Worm (Caenorhabditis elegans): Measurements from ENCODE around the gene T11F9.7.

Gene T11F9.7

DNA sequence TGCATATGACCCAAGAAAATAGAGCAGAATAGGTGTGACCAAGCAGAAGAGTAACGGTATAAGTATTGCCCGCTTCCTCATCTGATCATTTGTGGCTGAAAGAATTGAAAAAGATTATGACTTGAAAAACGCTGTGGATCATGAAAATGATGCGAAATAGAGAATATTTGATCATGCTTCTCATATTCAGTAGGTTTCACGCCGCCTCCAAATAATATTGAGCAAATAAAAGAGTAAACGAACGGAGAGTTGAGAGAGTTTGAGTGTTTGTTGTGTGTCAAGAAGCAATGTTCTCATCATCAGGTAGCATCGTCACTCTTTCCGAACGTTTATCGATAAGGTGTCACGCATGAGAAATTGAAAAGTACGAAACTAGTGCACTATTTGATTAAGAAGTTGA is 20.5 kb downstream of the T11F9.7 start, which contains the start of gene htrl-1 (continued):
- TF ChIP-seq fkh-3 (tag; optimal IDR thresholded peaks at IDR 0.05) (no peak), repo-1 (tag; optimal IDR thresholded peaks at IDR 0.05) (no peak), rcor-1 (GFP tag; IDR thresholded peaks at IDR 0.05) (no peak)

DNA sequence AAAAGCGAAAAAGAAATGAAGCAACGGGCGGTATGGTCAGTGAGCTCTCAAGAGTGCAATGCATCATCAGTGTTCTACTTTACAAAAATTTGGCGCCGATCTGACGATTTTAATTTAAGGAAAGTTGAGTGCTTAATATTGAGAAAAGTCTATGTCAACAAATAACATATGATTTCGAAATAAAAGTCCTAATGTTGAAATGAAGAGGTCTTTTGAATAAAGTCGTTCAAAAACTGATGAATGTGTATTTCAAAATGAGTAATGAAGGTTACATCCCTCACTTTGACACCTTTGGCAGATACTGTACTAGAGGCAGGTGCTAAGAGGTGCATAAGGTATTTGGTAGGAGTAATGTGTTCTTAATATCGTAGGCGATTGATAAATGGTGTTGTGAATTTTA is 21.7 kb downstream of the T11F9.7 start:
- TF ChIP-seq repo-1 (tag; optimal IDR thresholded peaks at IDR 0.05) (no peak), lin-54 (GFP tag; optimal IDR thresholded peaks at IDR 0.05) (no peak), efl-1 (GFP tag; optimal IDR thresholded peaks at IDR 0.05) (no peak), nfyb-1 (GFP tag; IDR thresholded peaks at IDR 0.05) (no peak), tbx-9 (tag; optimal IDR thresholded peaks at IDR 0.05; ENCODE audit: borderline replicate concordance) (no peak), dpl-1 (GFP tag; optimal IDR thresholded peaks at IDR 0.05) (no peak)

DNA sequence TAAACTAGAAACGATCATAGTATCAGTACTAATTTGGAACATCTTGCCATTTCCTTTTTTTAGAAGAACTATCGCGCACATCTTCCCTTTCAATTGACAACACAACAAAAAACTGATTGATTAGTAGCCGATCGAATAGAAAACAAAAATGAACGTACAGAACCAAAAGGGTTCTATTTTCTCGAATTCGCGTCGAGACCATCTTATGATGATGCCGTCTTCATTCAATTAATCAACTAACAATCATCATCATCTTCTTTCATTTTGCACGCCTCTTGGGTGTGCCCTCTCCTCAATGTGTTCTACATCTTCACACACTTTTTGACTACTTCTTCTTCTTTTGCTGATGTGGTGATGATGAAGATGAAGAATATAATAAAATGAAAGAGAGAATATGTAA is 24.0 kb downstream of the T11F9.7 start:
- TF ChIP-seq somi-1 (GFP tag; optimal IDR thresholded peaks at IDR 0.05): peak; percentile 10
- no peak for TF ChIP-seq hmg-1.2 (GFP tag; IDR thresholded peaks at IDR 0.05)

DNA sequence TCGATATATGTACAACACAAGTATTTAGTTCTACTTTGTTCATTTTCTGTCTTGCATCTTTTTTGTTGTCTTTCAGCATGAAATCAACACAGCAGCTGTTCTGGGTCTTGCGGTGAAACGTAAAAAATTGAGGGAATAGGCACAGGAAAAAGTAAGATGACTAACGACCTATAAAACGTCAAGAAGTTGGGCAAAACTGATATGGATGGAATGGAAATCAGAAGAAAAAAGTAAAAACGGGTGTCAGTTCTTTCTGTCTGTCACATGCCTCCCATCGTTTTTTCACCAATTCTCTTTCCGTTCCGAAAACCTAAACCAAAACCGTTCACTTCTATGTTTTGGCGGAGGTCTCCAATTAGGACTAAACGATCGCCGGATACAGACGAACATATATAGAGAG is 25.2 kb downstream of the T11F9.7 start:
- TF ChIP-seq ceh-91 (GFP tag; IDR thresholded peaks at IDR 0.05): no peak
- peak; percentile 60 for TF ChIP-seq nhr-80 (tag; optimal IDR thresholded peaks at IDR 0.05)

DNA sequence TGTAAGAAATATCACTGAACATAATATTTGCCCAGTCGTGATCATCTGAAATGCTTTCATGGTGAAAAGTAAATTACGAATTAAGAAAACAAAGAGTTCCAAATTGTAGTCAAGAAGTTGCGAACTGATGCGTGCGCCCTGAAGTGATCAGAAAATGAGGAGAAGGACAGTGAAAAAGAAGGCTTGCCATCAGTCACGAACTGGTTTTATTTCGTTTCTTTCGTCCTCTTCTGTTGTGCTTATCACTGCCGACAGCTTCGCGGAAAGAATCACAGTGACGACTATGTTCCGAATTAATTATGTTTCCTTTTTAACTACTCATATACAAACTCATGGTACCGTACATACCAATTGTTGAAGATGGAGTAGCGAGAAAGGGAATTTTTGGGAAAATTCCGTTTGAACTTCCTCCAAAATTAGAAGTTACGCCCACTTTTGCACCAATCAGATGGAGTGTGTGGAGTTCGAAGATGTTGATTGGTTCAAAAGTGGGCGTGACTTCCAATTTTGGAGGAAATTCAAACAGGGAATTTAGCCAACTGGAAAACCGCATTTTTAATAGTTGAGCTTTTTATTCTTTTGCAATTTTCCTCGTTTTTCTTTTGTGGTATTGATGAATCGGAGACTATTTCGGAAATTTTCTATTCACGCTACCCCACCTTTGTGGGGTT is 27.5 kb downstream of the T11F9.7 start, which contains the start of gene C55A6.12:
C55A6.12 (minus strand) TSS at position 51 of the 671 bp plus-strand sequence.
- TF ChIP-seq lin-54 (GFP tag; optimal IDR thresholded peaks at IDR 0.05): peak; percentile 43
- no peak for TF ChIP-seq attf-3 (GFP tag; conservative IDR thresholded peaks at IDR 0.05)
- TF ChIP-seq nfya-2 (GFP tag; IDR thresholded peaks at IDR 0.05): peak; percentile 98
- no peak for TF ChIP-seq nhr-27 (tag; optimal IDR thresholded peaks at IDR 0.05)
- TF ChIP-seq ceh-40 (GFP tag; IDR thresholded peaks at IDR 0.05): no peak
- TF ChIP-seq hsf-1 (GFP tag; IDR thresholded peaks at IDR 0.05): no peak
- no peak for TF ChIP-seq B0261.1 (tag; optimal IDR thresholded peaks at IDR 0.05)
- no peak for TF ChIP-seq dpff-1 (tag; optimal IDR thresholded peaks at IDR 0.05)
- peak; percentile 99 for TF ChIP-seq nfyb-1 (GFP tag; IDR thresholded peaks at IDR 0.05)
- TF ChIP-seq lin-35 (GFP tag; optimal IDR thresholded peaks at IDR 0.05): peak in 1 of 3 experiments; percentile 45

DNA sequence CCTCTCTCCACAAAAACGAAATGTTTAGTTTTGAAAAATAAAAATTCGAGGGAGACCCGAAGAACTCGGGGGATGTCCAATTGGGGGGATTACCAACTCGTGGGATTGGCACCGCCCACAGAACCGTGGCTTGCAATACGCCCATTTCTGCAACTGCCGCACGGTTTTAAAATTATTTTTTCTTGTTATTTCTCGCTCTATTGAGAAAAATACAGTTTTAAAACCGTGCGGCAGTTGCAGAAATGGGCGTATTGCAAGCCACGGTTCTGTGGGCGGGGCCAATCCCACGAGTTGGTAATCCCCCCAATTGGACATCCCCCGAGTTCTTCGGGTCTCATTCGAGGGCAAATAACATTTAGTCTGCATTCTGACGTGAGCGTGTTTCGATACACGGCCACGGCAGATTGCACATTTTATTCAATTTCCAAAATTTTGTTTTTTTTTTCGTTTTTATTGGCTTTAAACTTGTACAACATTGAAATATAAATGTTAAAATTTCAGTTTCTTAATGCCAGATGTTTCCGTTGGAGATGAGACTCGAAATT is 29.2 kb downstream of the T11F9.7 start, which contains the start of the genes C55A6.1 and C55A6.10:
C55A6.1 (minus strand) TSS at position 116 of the 545 bp plus-strand sequence.
C55A6.10 (plus strand) TSS at position 495 of the 545 bp plus-strand sequence.
- TF ChIP-seq Y56A3A.18 (GFP tag; IDR thresholded peaks at IDR 0.05) (peak; percentile 70; the same call in 1 of the 2 replicates), attf-6 (GFP tag; IDR thresholded peaks at IDR 0.05) (peak; percentile 76), die-1 (tag; optimal IDR thresholded peaks at IDR 0.05) (peak; percentile 15), let-607 (tag; optimal IDR thresholded peaks at IDR 0.05) (peak in 1 of 2 experiments; percentile 29), lin-54 (GFP tag; optimal IDR thresholded peaks at IDR 0.05) (peak; percentile 72), F49E8.2 (tag; optimal IDR thresholded peaks at IDR 0.05; ENCODE audit: insufficient read depth) (peak; percentile 61), ztf-26 (tag; optimal IDR thresholded peaks at IDR 0.05) (peak; percentile 51), K12H6.12 (tag; optimal IDR thresholded peaks at IDR 0.05) (peak; percentile 50), pbrm-1 (GFP tag; IDR thresholded peaks at IDR 0.05) (peak; percentile 93), let-526 (GFP tag; IDR thresholded peaks at IDR 0.05) (peak; percentile 67; the same call in 1 of the 2 replicates), tlf-1 (GFP tag; optimal IDR thresholded peaks at IDR 0.05) (peak; percentile 30), D2030.7 (GFP tag; IDR thresholded peaks at IDR 0.05) (peak; percentile 93), ceh-27 (GFP tag; optimal IDR thresholded peaks at IDR 0.05) (peak; percentile 72), hmg-1.2 (GFP tag; IDR thresholded peaks at IDR 0.05) (peak; percentile 64; the same call in 1 of the 2 replicates), C17E4.6 (GFP tag; IDR thresholded peaks at IDR 0.05) (peak; percentile 67), C06A6.2 (GFP tag; conservative IDR thresholded peaks at IDR 0.05) (peak; percentile 83), Y79H2A.3 (GFP tag; conservative IDR thresholded peaks at IDR 0.05) (peak; percentile 70; the same call in 1 of the 2 replicates), F33H1.4 (GFP tag; IDR thresholded peaks at IDR 0.05) (peak; percentile 64), efl-1 (GFP tag; optimal IDR thresholded peaks at IDR 0.05) (peak; percentile 23), ztf-18 (tag; optimal IDR thresholded peaks at IDR 0.05) (peak; percentile 86), egl-44 (GFP tag; IDR thresholded peaks at IDR 0.05) (peak; percentile 65; the same call in 1 of the 2 replicates), attf-3 (GFP tag; conservative IDR thresholded peaks at IDR 0.05) (peak; percentile 69)
